Worm (Caenorhabditis elegans) whole organism, L4 larva: Measurements from ENCODE around the gene frm-8.

Experiments
- nhr-10 ChIP-seq: fragments of 150-350 bp; optimal IDR thresholded peaks from 2 replicates; lab custom pipeline; 2014; ENCODE audit warnings: missing biosample characterization, missing genetic modification characterization
- pha-4 ChIP-seq, 2 experiments: fragments of 150-350 bp in 1 of 2; fragments of 200-800 bp in 1 of 2; sonication (Bioruptor generic) in 1 of 2; IDR thresholded peaks in 1 of 2; optimal IDR thresholded peaks in 1 of 2; 2 replicates each; pipeline versions ENCODE4 v1.3.6 to Lab custom; 2014 to 2022; ENCODE audit warnings: missing genetic modification characterization in 2 of 2, missing genetic modification reagents in 2 of 2, missing biosample characterization in 1 of 2, missing compliant biosample characterization in 1 of 2
- sdz-12 ChIP-seq: fragments of 200-800 bp; sonication (Bioruptor generic); optimal IDR thresholded peaks from 2 replicates; lab custom pipeline; 2018; ENCODE audit warnings: mild to moderate bottlenecking, missing genetic modification characterization, missing compliant biosample characterization

- TF ChIP-seq nhr-10 (tag; lab: Kevin White, UChicago) (no peak), sdz-12 (GFP tag; lab: Kevin White, UChicago) (no peak), pha-4 (GFP tag; IDR thresholded peaks at IDR 0.05; lab: Robert Waterston, UW) (no peak), pha-4 (tag; optimal IDR thresholded peaks at IDR 0.05; lab: Kevin White, UChicago) (no peak)
Observed at ce11 chrIII:3160490-3160889, 58.5 kb downstream of the frm-8 start.
